Worm (Caenorhabditis elegans): ENCODE measurements around the gene ire-1.

Gene ire-1

DNA sequence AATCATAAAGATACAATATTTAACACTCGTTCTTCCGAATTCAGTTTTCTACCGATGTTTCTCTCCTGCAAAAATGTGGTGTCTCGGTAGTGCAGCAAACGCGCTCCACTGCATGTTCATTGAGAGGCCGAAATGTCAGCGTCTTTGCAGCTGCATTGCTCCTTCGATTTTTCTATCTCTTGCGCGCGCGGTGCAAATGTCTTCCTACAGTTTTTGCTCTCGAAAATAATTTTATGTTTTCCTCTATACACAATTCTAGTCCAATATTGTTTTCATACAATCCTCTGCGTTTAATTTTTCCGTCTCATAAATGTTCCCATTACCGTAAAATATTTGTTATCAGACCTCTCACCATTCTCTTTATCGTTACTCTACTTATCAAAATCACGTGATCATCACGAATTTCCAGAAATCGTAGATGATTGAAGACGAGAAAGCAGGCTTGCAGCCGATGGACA, 62.3 kb downstream of the ire-1 start, which contains the start of gene ufd-2:
Gene ufd-2, plus strand, starts transcription at position 408 of the 458 bp plus-strand sequence.
- TF ChIP-seq aha-1 (tag): peak; percentile 2
- no peak for TF ChIP-seq hmg-1.1 (GFP tag; IDR thresholded peaks at IDR 0.05)
- no peak for TF ChIP-seq Y105C5A.15 (GFP tag; IDR thresholded peaks at IDR 0.05)
- no peak for TF ChIP-seq dmd-8 (GFP tag; IDR thresholded peaks at IDR 0.05)
- no peak for TF ChIP-seq zip-11 (GFP tag; IDR thresholded peaks at IDR 0.05)
- TF ChIP-seq daf-12 (tag; optimal IDR thresholded peaks at IDR 0.05): no peak
- no peak for TF ChIP-seq lim-7 (GFP tag; IDR thresholded peaks at IDR 0.05)
- no peak for TF ChIP-seq php-3 (GFP tag; IDR thresholded peaks at IDR 0.05)
- no peak for TF ChIP-seq ceh-28 (tag; optimal IDR thresholded peaks at IDR 0.05)
- no peak for TF ChIP-seq tra-1 (GFP tag; IDR thresholded peaks at IDR 0.05)
- no peak for TF ChIP-seq lir-3 (tag; optimal IDR thresholded peaks at IDR 0.05)
- TF ChIP-seq ZK337.2 (GFP tag; IDR thresholded peaks at IDR 0.05): no peak
- TF ChIP-seq ceh-32 (tag; optimal IDR thresholded peaks at IDR 0.05; ENCODE audit: poor library complexity): no peak
- TF ChIP-seq tag-97 (GFP tag; IDR thresholded peaks at IDR 0.05): no peak
- peak; percentile 64 for TF ChIP-seq rbr-2 (tag; optimal IDR thresholded peaks at IDR 0.05)
- TF ChIP-seq lin-38 (GFP tag; IDR thresholded peaks at IDR 0.05): peak; percentile 95
- peak; percentile 44; the same call in 1 of the 2 replicates for TF ChIP-seq madf-9 (GFP tag; conservative IDR thresholded peaks at IDR 0.05)
- TF ChIP-seq R02D3.7 (tag; optimal IDR thresholded peaks at IDR 0.05): no peak
- no peak for TF ChIP-seq nhr-41 (GFP tag; IDR thresholded peaks at IDR 0.05)
- TF ChIP-seq nhr-10 (tag; optimal IDR thresholded peaks at IDR 0.05): no peak
- TF ChIP-seq unc-62 (GFP tag; optimal IDR thresholded peaks at IDR 0.05 in 1 of 2): peak in 1 of 2 experiments; percentile 85
- TF ChIP-seq unc-62 (tag; optimal IDR thresholded peaks at IDR 0.05): no peak
- no peak for TF ChIP-seq cey-2 (tag; optimal IDR thresholded peaks at IDR 0.05; ENCODE audit: borderline replicate concordance, insufficient read depth)
- TF ChIP-seq ceh-44 (GFP tag; IDR thresholded peaks at IDR 0.05): 0 out of 2 replicates have a peak, but pooled peaks have one; percentile 17
- no peak for TF ChIP-seq ceh-82 (tag; optimal IDR thresholded peaks at IDR 0.05)
- TF ChIP-seq nhr-76 (tag; optimal IDR thresholded peaks at IDR 0.05): no peak
- TF ChIP-seq pqm-1 (tag; optimal IDR thresholded peaks at IDR 0.05): peak; percentile 45
- TF ChIP-seq nhr-48 (tag; optimal IDR thresholded peaks at IDR 0.05): no peak
- no peak for TF ChIP-seq sdz-12 (GFP tag; optimal IDR thresholded peaks at IDR 0.05)
- TF ChIP-seq T26A8.4 (GFP tag; IDR thresholded peaks at IDR 0.05): no peak
- no peak for TF ChIP-seq hif-1 (tag; optimal IDR thresholded peaks at IDR 0.05)
- TF ChIP-seq daf-8 (GFP tag; IDR thresholded peaks at IDR 0.05): no peak
- TF ChIP-seq nhr-111 (GFP tag; optimal IDR thresholded peaks at IDR 0.05): no peak
- TF ChIP-seq zag-1 (tag; optimal IDR thresholded peaks at IDR 0.05): no peak
- TF ChIP-seq mdl-1 (tag; optimal IDR thresholded peaks at IDR 0.05): peak in 1 of 2 experiments; percentile 26
- no peak for TF ChIP-seq nhr-102 (tag; optimal IDR thresholded peaks at IDR 0.05)
- no peak for TF ChIP-seq lin-29 (GFP tag; IDR thresholded peaks at IDR 0.05)
- TF ChIP-seq dve-1 (tag; optimal IDR thresholded peaks at IDR 0.05; ENCODE audit: insufficient read depth): peak; percentile 45
- TF ChIP-seq nhr-25 (tag; optimal IDR thresholded peaks at IDR 0.05; ENCODE audit: borderline replicate concordance, insufficient read depth): peak; percentile 31
- peak; percentile 47 for TF ChIP-seq hlh-11 (tag; optimal IDR thresholded peaks at IDR 0.05)
- TF ChIP-seq unc-39 (tag; optimal IDR thresholded peaks at IDR 0.05): no peak
- TF ChIP-seq vab-7 (GFP tag; IDR thresholded peaks at IDR 0.05): peak; percentile 50; the same call in 1 of the 2 replicates
- no peak for TF ChIP-seq ama-1 (optimal IDR thresholded peaks at IDR 0.05)
- peak; percentile 80 for TF ChIP-seq nhr-77 (tag; optimal IDR thresholded peaks at IDR 0.05)
- no peak for TF ChIP-seq snpc-4 (tag; optimal IDR thresholded peaks at IDR 0.05)
- TF ChIP-seq mep-1 (tag; optimal IDR thresholded peaks at IDR 0.05): peak; percentile 84
- no peak for TF ChIP-seq gei-8 (GFP tag; optimal IDR thresholded peaks at IDR 0.05)
- TF ChIP-seq spr-3 (GFP tag; optimal IDR thresholded peaks at IDR 0.05): no peak
- TF ChIP-seq attf-4 (tag; optimal IDR thresholded peaks at IDR 0.05): no peak
- TF ChIP-seq zfp-2 (tag; optimal IDR thresholded peaks at IDR 0.05): no peak
- TF ChIP-seq snpc-1.2 (GFP tag; IDR thresholded peaks at IDR 0.05): no peak
- no peak for TF ChIP-seq ZK546.5 (tag; optimal IDR thresholded peaks at IDR 0.05)
